Fruit fly (Drosophila melanogaster): ENCODE data around the gene CG3919.

DNA sequence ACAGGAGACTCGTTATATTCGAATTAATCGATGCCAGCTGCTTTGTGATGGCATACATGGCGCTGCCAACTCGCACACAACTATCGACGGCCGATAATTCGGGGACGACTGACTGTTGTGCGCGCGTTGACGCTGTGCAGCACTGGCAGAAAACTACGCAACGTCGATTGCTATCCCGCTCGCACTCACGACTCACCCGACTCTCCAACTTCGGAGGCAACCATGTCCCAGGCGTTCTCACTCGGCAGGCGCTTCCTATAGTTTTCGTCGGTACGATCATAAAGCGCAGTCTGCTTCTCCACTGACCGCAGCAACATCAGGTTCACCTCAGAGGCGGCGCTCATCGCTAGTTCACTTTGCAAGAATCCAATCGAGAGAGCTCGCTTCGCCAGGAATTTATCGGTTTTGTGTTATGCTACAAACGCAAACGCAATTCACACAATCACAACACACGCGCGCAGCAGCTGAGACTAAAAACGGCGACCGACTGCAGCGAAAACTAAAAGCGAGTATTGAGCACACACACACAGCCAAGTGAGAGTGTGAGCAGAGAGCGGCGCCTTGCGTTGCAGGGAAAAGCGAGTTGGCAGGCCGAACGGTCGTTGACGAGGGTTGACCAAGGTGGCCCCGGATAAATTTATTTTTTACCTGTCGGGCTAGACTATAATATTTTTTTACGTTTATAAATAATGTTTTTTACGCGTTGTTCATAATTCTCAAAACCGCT is 844 bp upstream of the CG3919 start, which contains the start of gene stwl:
- TF ChIP-seq cic (GFP tag; optimal IDR thresholded peaks at IDR 0.05) (peak; percentile 42), CG7101 (tag; optimal IDR thresholded peaks at IDR 0.05) (peak; percentile 40), Clk (GFP tag; optimal IDR thresholded peaks at IDR 0.05) (no peak)
